Fruit fly (Drosophila melanogaster) whole organism, embryonic: ENCODE measurements around the gene CG7556.
A peak's percentile ranks its signal among the peaks of the same experiment; 100 is the strongest.

Experiments
- CG10147 ChIP-seq: fragments of 200-800 bp; sonication (Bioruptor generic); optimal IDR thresholded peaks from 2 replicates; lab custom pipeline; 2019; ENCODE audit warnings: missing biosample characterization, mild to moderate bottlenecking, missing genetic modification characterization, moderate library complexity
- CG10565 ChIP-seq: fragments of 200-800 bp; sonication (Bioruptor generic); optimal IDR thresholded peaks from 3 replicates; lab custom pipeline; 2016; ENCODE audit warnings: missing biosample characterization, mild to moderate bottlenecking, missing genetic modification characterization
- CG11247 ChIP-seq: fragments of 200-800 bp; sonication (Bioruptor generic); IDR thresholded peaks from 2 replicates; pipeline ENCODE4 v1.3.6; 2022; ENCODE audit warnings: missing biosample characterization, missing genetic modification characterization
- CG12769 ChIP-seq: fragments of 200-800 bp; sonication (Bioruptor generic); optimal IDR thresholded peaks from 2 replicates; lab custom pipeline; 2019; ENCODE audit warnings: missing biosample characterization, mild to moderate bottlenecking, missing genetic modification characterization, moderate library complexity
- CG13775 ChIP-seq: fragments of 200-800 bp; sonication (Bioruptor generic); optimal IDR thresholded peaks from 3 replicates; lab custom pipeline; 2017; ENCODE audit warnings: missing biosample characterization, mild to moderate bottlenecking, missing genetic modification characterization
- CG16863 ChIP-seq: fragments of 200-800 bp; sonication (Bioruptor generic); optimal IDR thresholded peaks from 3 replicates; lab custom pipeline; 2016; ENCODE audit warnings: missing biosample characterization, missing genetic modification characterization
- CG17361 ChIP-seq: fragments of 200-800 bp; sonication (Bioruptor generic); IDR thresholded peaks from 3 replicates; pipeline ENCODE4 v1.3.6; 2022; ENCODE audit warnings: missing biosample characterization, missing genetic modification characterization
- CG32532 ChIP-seq: fragments of 200-800 bp; sonication (Bioruptor generic); IDR thresholded peaks from 2 replicates; pipeline ENCODE4 v1.3.6; 2022; ENCODE audit warnings: missing biosample characterization, missing genetic modification characterization
- CG4360 ChIP-seq: fragments of 200-800 bp; sonication (Bioruptor generic); IDR thresholded peaks from 2 replicates; pipeline ENCODE4 v1.3.6; 2022; ENCODE audit warnings: missing biosample characterization, missing genetic modification characterization
- CG5180 ChIP-seq: fragments of 200-800 bp; sonication (Bioruptor generic); optimal IDR thresholded peaks from 3 replicates; lab custom pipeline; 2017; ENCODE audit warnings: missing biosample characterization, missing genetic modification characterization, mild to moderate bottlenecking, moderate library complexity, missing genetic modification reagents
- CG6175 ChIP-seq: fragments of 200-800 bp; sonication (Bioruptor generic); IDR thresholded peaks from 3 replicates; pipeline ENCODE4 v1.3.6; 2022; ENCODE audit warnings: missing biosample characterization, missing genetic modification characterization
- CG9437 ChIP-seq: fragments of 200-800 bp; sonication (Bioruptor generic); optimal IDR thresholded peaks from 2 replicates; lab custom pipeline; 2018; ENCODE audit warnings: missing biosample characterization, mild to moderate bottlenecking, missing genetic modification characterization
- CG9609 ChIP-seq: fragments of 200-800 bp; sonication (Bioruptor generic); optimal IDR thresholded peaks from 3 replicates; lab custom pipeline; 2016; ENCODE audit warnings: missing biosample characterization, missing genetic modification characterization
- CG9797 ChIP-seq: fragments of 200-800 bp; sonication (Bioruptor generic); optimal IDR thresholded peaks from 3 replicates; lab custom pipeline; 2018; ENCODE audit warnings: missing biosample characterization, mild to moderate bottlenecking, missing genetic modification characterization
- Camta ChIP-seq: fragments of 200-800 bp; sonication (Bioruptor generic); optimal IDR thresholded peaks from 2 replicates; lab custom pipeline; 2016; ENCODE audit warnings: missing biosample characterization, missing genetic modification characterization
- Deaf1 ChIP-seq: fragments of 200-800 bp; optimal IDR thresholded peaks from 3 replicates; lab custom pipeline; 2019; ENCODE audit warnings: missing biosample characterization, mild to moderate bottlenecking, missing genetic modification characterization, moderate library complexity
- Dip2 ChIP-seq: fragments of 200-800 bp; sonication (Bioruptor generic); IDR thresholded peaks from 2 replicates; pipeline ENCODE4 v1.3.6; 2022; ENCODE audit warnings: missing biosample characterization, missing genetic modification characterization
- Elba2 ChIP-seq: fragments of 200-800 bp; sonication (Bioruptor generic); optimal IDR thresholded peaks from 3 replicates; lab custom pipeline; 2016; ENCODE audit warnings: missing biosample characterization, missing genetic modification characterization
- Ets65A ChIP-seq: fragments of 200-800 bp; sonication (Bioruptor generic); peaks from one replicate; lab custom pipeline; 2016; ENCODE audit warnings: missing biosample characterization, missing genetic modification characterization
- MTF-1 ChIP-seq: fragments of 200-800 bp; sonication (Bioruptor generic); optimal IDR thresholded peaks from 2 replicates; lab custom pipeline; 2018; ENCODE audit warnings: missing biosample characterization, mild to moderate bottlenecking, missing genetic modification characterization, borderline replicate concordance
- Med ChIP-seq: fragments of 200-800 bp; sonication (Bioruptor generic); peaks from one replicate; lab custom pipeline; 2016; ENCODE audit warnings: missing biosample characterization, missing genetic modification characterization, mild to moderate bottlenecking, inconsistent platforms, moderate library complexity
- Neu2 ChIP-seq: fragments of 200-800 bp; sonication (Bioruptor generic); optimal IDR thresholded peaks from 3 replicates; lab custom pipeline; 2016; ENCODE audit warnings: missing biosample characterization, missing genetic modification characterization, borderline replicate concordance
- Nf-YB ChIP-seq: fragments of 200-800 bp; sonication (Bioruptor generic); optimal IDR thresholded peaks from 3 replicates; lab custom pipeline; 2019; ENCODE audit warnings: missing biosample characterization, mild to moderate bottlenecking, missing genetic modification characterization, moderate library complexity
- Six4 ChIP-seq: fragments of 200-800 bp; sonication (Bioruptor generic); optimal IDR thresholded peaks from 2 replicates; lab custom pipeline; 2016; ENCODE audit warnings: missing biosample characterization, missing genetic modification characterization
- Sry-β ChIP-seq: fragments of 200-800 bp; sonication (Bioruptor generic); optimal IDR thresholded peaks from 2 replicates; lab custom pipeline; 2018; ENCODE audit warnings: missing biosample characterization, mild to moderate bottlenecking, missing genetic modification characterization, moderate library complexity
- abd-A ChIP-seq: fragments of 200-800 bp; sonication (Bioruptor generic); optimal IDR thresholded peaks from 3 replicates; lab custom pipeline; 2019; ENCODE audit warnings: missing biosample characterization, mild to moderate bottlenecking, missing genetic modification characterization, moderate library complexity
- bowl ChIP-seq: fragments of 200-800 bp; sonication (Bioruptor generic); IDR thresholded peaks from 2 replicates; pipeline ENCODE4 v1.3.6; 2022; ENCODE audit warnings: missing biosample characterization, missing genetic modification characterization
- cad ChIP-seq: fragments of >200 bp; optimal IDR thresholded peaks from 2 replicates; lab custom pipeline; 2017; ENCODE audit warnings: missing biosample characterization, missing genetic modification characterization
- crol ChIP-seq: fragments of 200-800 bp; sonication (Bioruptor generic); IDR thresholded peaks from 2 replicates; pipeline ENCODE4 v1.3.6; 2022; ENCODE audit warnings: missing biosample characterization, missing genetic modification characterization
- cwo ChIP-seq: fragments of 200-800 bp; sonication (Bioruptor generic); optimal IDR thresholded peaks from 3 replicates; lab custom pipeline; 2017; ENCODE audit warnings: missing biosample characterization, missing genetic modification characterization, mild to moderate bottlenecking, moderate library complexity, missing genetic modification reagents
- dan ChIP-seq: fragments of 200-800 bp; sonication (Bioruptor generic); IDR thresholded peaks from 2 replicates; pipeline ENCODE4 v1.3.6; 2022; ENCODE audit warnings: missing biosample characterization, missing genetic modification characterization
- eve ChIP-seq, 2 experiments: fragments of >200 bp; optimal IDR thresholded peaks; 2 replicates each; lab custom pipeline; 2017; ENCODE audit warnings: missing biosample characterization in 2 of 2, missing genetic modification characterization in 2 of 2
- ham ChIP-seq: fragments of 200-800 bp; sonication (Bioruptor generic); IDR thresholded peaks from 2 replicates; pipeline ENCODE4 v1.3.6; 2022; ENCODE audit warnings: missing biosample characterization, missing genetic modification characterization
- hkb ChIP-seq, 2 experiments: fragments of 200-800 bp in 1 of 2; fragments of >200 bp in 1 of 2; sonication (Bioruptor generic) in 1 of 2; IDR thresholded peaks in 1 of 2; optimal IDR thresholded peaks in 1 of 2; 2 replicates each; pipeline versions ENCODE4 v1.3.6 to Lab custom; 2017 to 2022; ENCODE audit warnings: missing biosample characterization in 1 of 2, missing genetic modification characterization in 1 of 2
- jing ChIP-seq: fragments of 200-800 bp; sonication (Bioruptor generic); optimal IDR thresholded peaks from 2 replicates; lab custom pipeline; 2018; ENCODE audit warnings: missing biosample characterization, mild to moderate bottlenecking, missing genetic modification characterization
- kah ChIP-seq: fragments of 200-800 bp; sonication (Bioruptor generic); optimal IDR thresholded peaks from 2 replicates; lab custom pipeline; 2018; ENCODE audit warnings: missing biosample characterization, mild to moderate bottlenecking, missing genetic modification characterization
- knrl ChIP-seq: fragments of 200-800 bp; sonication (Bioruptor generic); IDR thresholded peaks from 3 replicates; pipeline ENCODE4 v1.3.6; 2022; ENCODE audit warnings: missing biosample characterization, missing genetic modification characterization; ENCODE audit not compliant: partially characterized antibody
- lmd ChIP-seq: fragments of 200-800 bp; sonication (Bioruptor generic); IDR thresholded peaks from 2 replicates; pipeline ENCODE4 v1.3.6; 2022; ENCODE audit warnings: missing biosample characterization, missing genetic modification characterization
- lola ChIP-seq, 3 experiments: fragments of >200 bp in 2 of 3; fragments of 200-800 bp in 1 of 3; sonication (Bioruptor generic) in 1 of 3; optimal IDR thresholded peaks; 2 replicates each; lab custom pipeline; 2017 to 2019; ENCODE audit warnings: missing biosample characterization in 3 of 3, missing genetic modification characterization in 3 of 3, mild to moderate bottlenecking in 1 of 3, moderate library complexity in 1 of 3
- mam ChIP-seq: fragments of 200-800 bp; sonication (Bioruptor generic); optimal IDR thresholded peaks from 3 replicates; lab custom pipeline; 2016; ENCODE audit warnings: missing biosample characterization, missing genetic modification characterization
- oc ChIP-seq: fragments of 200-800 bp; sonication (Bioruptor generic); optimal IDR thresholded peaks from 2 replicates; lab custom pipeline; 2018; ENCODE audit warnings: missing biosample characterization, mild to moderate bottlenecking, missing genetic modification characterization, moderate library complexity
- pan ChIP-seq, 4 experiments: fragments of >200 bp in 3 of 4; fragments of 200-800 bp in 1 of 4; sonication (Bioruptor generic) in 1 of 4; optimal IDR thresholded peaks in 3 of 4; IDR thresholded peaks in 1 of 4; 2 replicates each; pipeline versions ENCODE4 v1.3.6 to Lab custom; 2017 to 2022; ENCODE audit warnings: missing biosample characterization in 2 of 4, missing genetic modification characterization in 2 of 4, mixed read lengths in 1 of 4
- peb ChIP-seq: fragments of 200-800 bp; sonication (Bioruptor generic); IDR thresholded peaks from 2 replicates; pipeline ENCODE4 v1.3.6; 2022; ENCODE audit warnings: missing biosample characterization, missing genetic modification characterization
- rib ChIP-seq: fragments of 200-800 bp; sonication (Bioruptor generic); IDR thresholded peaks from 2 replicates; pipeline ENCODE4 v1.3.6; 2022; ENCODE audit warnings: missing biosample characterization, missing genetic modification characterization
- ssp ChIP-seq: fragments of 200-800 bp; sonication (Bioruptor generic); IDR thresholded peaks from 2 replicates; pipeline ENCODE4 v1.3.6; 2022; ENCODE audit warnings: missing biosample characterization, missing genetic modification characterization
- tio ChIP-seq: fragments of 200-800 bp; sonication (Bioruptor generic); optimal IDR thresholded peaks from 2 replicates; lab custom pipeline; 2017; ENCODE audit warnings: missing biosample characterization, missing genetic modification characterization, inconsistent platforms
- usp ChIP-seq: fragments of >200 bp; optimal IDR thresholded peaks from 2 replicates; lab custom pipeline; 2017; ENCODE audit warnings: missing biosample characterization, missing genetic modification characterization
- vvl ChIP-seq: fragments of 200-800 bp; sonication (Bioruptor generic); IDR thresholded peaks from 2 replicates; pipeline ENCODE4 v1.3.6; 2022; ENCODE audit warnings: missing biosample characterization, missing genetic modification characterization
- zen2 ChIP-seq: fragments of 200-800 bp; sonication (Bioruptor generic); IDR thresholded peaks from 3 replicates; pipeline ENCODE4 v1.3.6; 2022; ENCODE audit warnings: missing biosample characterization, missing genetic modification characterization; ENCODE audit not compliant: partially characterized antibody

CG7556 gene

dm6 chrX:19179696-19180255 lies at the start of gene CG7556, which contains the start of gene CG7453 (continued):
- TF ChIP-seq oc (tag; lab: Kevin White, UChicago) (no peak), zen2 (GFP tag; lab: Robert Waterston, UW) (no peak), abd-A (tag; lab: Kevin White, UChicago) (no peak), vvl (GFP tag; lab: Robert Waterston, UW) (peak; percentile 65), Camta (peak; percentile 62), ssp (GFP tag; lab: Robert Waterston, UW) (peak; percentile 46), CG9609 (GFP tag; lab: Kevin White, UChicago) (peak; percentile 77), MTF-1 (GFP tag; lab: Kevin White, UChicago) (no peak), Six4 (GFP tag; lab: Kevin White, UChicago) (peak; percentile 48), cwo (peak; percentile 54), kah (GFP tag; lab: Kevin White, UChicago) (no peak), Deaf1 (tag; lab: Kevin White, UChicago) (peak; percentile 40), lola (GFP tag; optimal IDR thresholded peaks at IDR 0.05; lab: Kevin White, UChicago) (peak in 1 of 3 experiments; percentile 80), knrl (GFP tag; lab: Robert Waterston, UW) (no peak), jing (GFP tag; lab: Kevin White, UChicago) (peak; percentile 32), CG10147 (GFP tag; lab: Kevin White, UChicago) (peak; percentile 68), tio (GFP tag; lab: Kevin White, UChicago) (peak; percentile 79), bowl (GFP tag; lab: Robert Waterston, UW) (no peak), CG11247 (peak; percentile 49; the same call in 1 of the 2 replicates), CG5180 (peak; percentile 4), ham (GFP tag; lab: Robert Waterston, UW) (no peak), Sry-β (GFP tag; lab: Kevin White, UChicago) (peak; percentile 92), dan (GFP tag; lab: Robert Waterston, UW) (no peak), eve (GFP tag; optimal IDR thresholded peaks at IDR 0.05; lab: Kevin White, UChicago) (no peak), cad (GFP tag; lab: Kevin White, UChicago) (no peak), lmd (GFP tag; lab: Robert Waterston, UW) (peak; percentile 56), CG4360 (GFP tag; lab: Robert Waterston, UW) (no peak), mam (GFP tag; lab: Kevin White, UChicago) (peak; percentile 79), peb (GFP tag; lab: Robert Waterston, UW) (no peak; the same call in 1 of the 2 replicates), Nf-YB (GFP tag; lab: Kevin White, UChicago) (peak; percentile 51), Elba2 (GFP tag; lab: Kevin White, UChicago) (no peak), hkb (optimal IDR thresholded peaks at IDR 0.05; lab: Kevin White, UChicago) (no peak), hkb (GFP tag; IDR thresholded peaks at IDR 0.05; lab: Robert Waterston, UW) (peak; percentile 58; the same call in 1 of the 2 replicates)

dm6 chrX:19225304-19225640 lies 45.6 kb upstream of the CG7556 start:
- TF ChIP-seq Med (GFP tag; lab: Kevin White, UChicago): peak; percentile 55
- TF ChIP-seq Neu2 (GFP tag; lab: Kevin White, UChicago): no peak
- no peak for TF ChIP-seq cwo
- no peak for TF ChIP-seq usp (GFP tag; lab: Kevin White, UChicago)
- TF ChIP-seq CG12769: peak; percentile 55
- TF ChIP-seq CG13775 (GFP tag; lab: Kevin White, UChicago): peak; percentile 13
- TF ChIP-seq CG17361 (GFP tag; lab: Robert Waterston, UW): peak; percentile 26; the same call in 2 of the 3 replicates
- TF ChIP-seq rib: peak; percentile 32; the same call in 1 of the 2 replicates
- TF ChIP-seq CG9797 (GFP tag; lab: Kevin White, UChicago): no peak
- peak; percentile 3 for TF ChIP-seq Ets65A (GFP tag; lab: Kevin White, UChicago)
- peak; percentile 26 for TF ChIP-seq CG9437
- TF ChIP-seq crol: peak; percentile 83
- peak; percentile 62; the same call in 1 of the 3 replicates for TF ChIP-seq CG6175 (GFP tag; lab: Robert Waterston, UW)
- TF ChIP-seq CG16863: no peak
- 0 out of 2 replicates have a peak, but pooled peaks have one; percentile 13 for TF ChIP-seq CG32532 (GFP tag; lab: Robert Waterston, UW)
- no peak for TF ChIP-seq CG10565 (GFP tag; lab: Kevin White, UChicago)
- no peak for TF ChIP-seq Dip2 (GFP tag; lab: Robert Waterston, UW)
- no peak for TF ChIP-seq pan (optimal IDR thresholded peaks at IDR 0.05; lab: Kevin White, UChicago)
- TF ChIP-seq pan (GFP tag; optimal IDR thresholded peaks at IDR 0.05 in 1 of 2, IDR thresholded peaks at IDR 0.05 in 1 of 2): peak in 1 of 2 experiments; percentile 20
